Worm (Caenorhabditis elegans): ENCODE results near the gene ncx-9.

DNA sequence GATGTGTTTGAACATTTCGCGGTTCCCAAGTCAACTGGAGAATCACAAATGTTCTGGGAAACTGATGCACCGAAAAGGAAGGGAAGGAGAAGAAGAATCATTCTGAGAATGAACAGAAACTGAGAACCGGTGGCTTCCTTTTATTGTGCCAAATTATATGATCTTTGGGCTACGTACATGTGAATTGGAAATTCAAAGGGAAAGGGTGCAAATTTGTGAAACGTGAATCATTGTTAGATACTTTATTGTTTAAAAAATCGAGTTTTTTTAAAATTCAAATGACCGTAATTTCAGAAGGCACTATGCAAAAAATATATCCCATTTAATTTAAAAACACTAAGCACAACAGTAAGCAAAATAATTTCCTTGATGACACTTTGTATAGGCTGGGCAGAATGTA, 40.0 kb upstream of the ncx-9 start, which contains the start of gene K11D12.6:
- no peak for TF ChIP-seq mdl-1 (tag; optimal IDR thresholded peaks at IDR 0.05)
- no peak for TF ChIP-seq ztf-4 (tag; optimal IDR thresholded peaks at IDR 0.05)
- TF ChIP-seq ceh-16 (tag; optimal IDR thresholded peaks at IDR 0.05), result no peak
- TF ChIP-seq unc-55 (GFP tag; optimal IDR thresholded peaks at IDR 0.05), result no peak
- TF ChIP-seq nhr-25 (tag; optimal IDR thresholded peaks at IDR 0.05), result no peak
- TF ChIP-seq zag-1 (tag; optimal IDR thresholded peaks at IDR 0.05), result no peak
- TF ChIP-seq nhr-11 (tag; optimal IDR thresholded peaks at IDR 0.05), result no peak
